Worm (Caenorhabditis elegans) whole organism, mixed stage, embryonic: Measurements from ENCODE around the gene tbb-2.
A peak's percentile ranks its signal among the peaks of the same experiment; 100 is the strongest.

ENCODE experiments used
- M03D4.4 ChIP-seq: sonication (generic microtip); optimal IDR thresholded peaks from 2 replicates; lab custom pipeline; 2017; ENCODE audit warnings: mild to moderate bottlenecking, missing genetic modification characterization, missing compliant biosample characterization
- bed-3 ChIP-seq: fragments of 200-800 bp; sonication (Bioruptor generic); optimal IDR thresholded peaks from 3 replicates; lab custom pipeline; 2018; ENCODE audit warnings: mild to moderate bottlenecking, missing genetic modification characterization, moderate library complexity, missing compliant biosample characterization
- blmp-1 ChIP-seq: fragments of 150-350 bp; optimal IDR thresholded peaks from 2 replicates; lab custom pipeline; 2014; ENCODE audit warnings: missing biosample characterization, missing genetic modification characterization
- ceh-39 ChIP-seq: fragments of 150-350 bp; optimal IDR thresholded peaks from 2 replicates; lab custom pipeline; 2014; ENCODE audit warnings: missing biosample characterization, missing genetic modification characterization
- ceh-43 ChIP-seq: fragments of 200-800 bp; sonication (Bioruptor generic); optimal IDR thresholded peaks from 2 replicates; lab custom pipeline; 2018; ENCODE audit warnings: mild to moderate bottlenecking, missing genetic modification characterization, moderate library complexity, missing compliant biosample characterization
- ceh-83 ChIP-seq: fragments of 200-800 bp; sonication (Bioruptor generic); optimal IDR thresholded peaks from 2 replicates; lab custom pipeline; 2018; ENCODE audit warnings: mild to moderate bottlenecking, missing genetic modification characterization, missing compliant biosample characterization
- ces-1 ChIP-seq: fragments of 150-350 bp; optimal IDR thresholded peaks from 2 replicates; lab custom pipeline; 2014; ENCODE audit warnings: missing biosample characterization, missing genetic modification reagents, missing genetic modification characterization
- cnd-1 ChIP-seq: fragments of 200-800 bp; sonication (Bioruptor generic); optimal IDR thresholded peaks from 2 replicates; lab custom pipeline; 2018; ENCODE audit warnings: mild to moderate bottlenecking, missing genetic modification characterization, missing compliant biosample characterization
- elt-1 ChIP-seq: sonication (generic microtip); optimal IDR thresholded peaks from 2 replicates; lab custom pipeline; 2017; ENCODE audit warnings: missing genetic modification characterization, mild to moderate bottlenecking, missing compliant biosample characterization, antibody characterized with exemption, moderate library complexity, borderline replicate concordance; ENCODE audit not compliant: insufficient read depth
- elt-3 ChIP-seq: fragments of 150-350 bp; optimal IDR thresholded peaks from 2 replicates; lab custom pipeline; 2014; ENCODE audit warnings: missing biosample characterization, missing genetic modification characterization
- flh-1 ChIP-seq: fragments of 200-800 bp; sonication (Bioruptor generic); optimal IDR thresholded peaks from 2 replicates; lab custom pipeline; 2018; ENCODE audit warnings: mild to moderate bottlenecking, missing genetic modification characterization, moderate library complexity, missing compliant biosample characterization
- ham-2 ChIP-seq: fragments of 200-800 bp; sonication (Bioruptor generic); optimal IDR thresholded peaks from 2 replicates; lab custom pipeline; 2018; ENCODE audit warnings: mild to moderate bottlenecking, missing genetic modification characterization, missing compliant biosample characterization
- hlh-1 ChIP-seq: fragments of 150-350 bp; optimal IDR thresholded peaks from 2 replicates; lab custom pipeline; 2014; ENCODE audit warnings: missing biosample characterization, missing genetic modification reagents, missing genetic modification characterization
- lin-13 ChIP-seq: fragments of 150-350 bp; optimal IDR thresholded peaks from 2 replicates; lab custom pipeline; 2014; ENCODE audit warnings: missing biosample characterization, missing genetic modification characterization
- lin-32 ChIP-seq: fragments of 200-800 bp; sonication (Bioruptor generic); optimal IDR thresholded peaks from 2 replicates; lab custom pipeline; 2018; ENCODE audit warnings: mild to moderate bottlenecking, missing genetic modification characterization, missing compliant biosample characterization
- lsy-2 ChIP-seq: fragments of 150-350 bp; optimal IDR thresholded peaks from 2 replicates; lab custom pipeline; 2014; ENCODE audit warnings: missing biosample characterization, missing genetic modification characterization
- mab-5 ChIP-seq: fragments of 150-350 bp; optimal IDR thresholded peaks from 2 replicates; lab custom pipeline; 2014; ENCODE audit warnings: missing biosample characterization, missing genetic modification characterization
- mls-2 ChIP-seq: sonication (generic microtip); optimal IDR thresholded peaks from 2 replicates; lab custom pipeline; 2016; ENCODE audit warnings: mild to moderate bottlenecking, missing genetic modification characterization, moderate library complexity, missing compliant biosample characterization
- nhr-12 ChIP-seq: fragments of 150-350 bp; optimal IDR thresholded peaks from 2 replicates; lab custom pipeline; 2014; ENCODE audit warnings: missing biosample characterization, missing genetic modification characterization
- nhr-2 ChIP-seq: fragments of 150-350 bp; optimal IDR thresholded peaks from 2 replicates; lab custom pipeline; 2014; ENCODE audit warnings: missing biosample characterization, missing genetic modification characterization
- nhr-237 ChIP-seq: fragments of 150-350 bp; optimal IDR thresholded peaks from 2 replicates; lab custom pipeline; 2014; ENCODE audit warnings: missing biosample characterization, missing genetic modification characterization
- nhr-28 ChIP-seq: fragments of 150-350 bp; optimal IDR thresholded peaks from 2 replicates; lab custom pipeline; 2014; ENCODE audit warnings: missing biosample characterization, missing genetic modification characterization
- nhr-76 ChIP-seq: sonication (generic microtip); optimal IDR thresholded peaks from 2 replicates; lab custom pipeline; 2017; ENCODE audit warnings: missing biosample characterization, missing genetic modification characterization
- pha-4 ChIP-seq: fragments of 150-350 bp; optimal IDR thresholded peaks from 2 replicates; lab custom pipeline; 2018; ENCODE audit warnings: missing biosample characterization, missing genetic modification reagents, missing genetic modification characterization
- snpc-4 ChIP-seq: fragments of 150-350 bp; optimal IDR thresholded peaks from 2 replicates; lab custom pipeline; 2014; ENCODE audit warnings: missing biosample characterization, missing genetic modification characterization
- sptf-1 ChIP-seq: sonication (generic microtip); optimal IDR thresholded peaks from 2 replicates; lab custom pipeline; 2017; ENCODE audit warnings: mild to moderate bottlenecking, missing genetic modification characterization, moderate library complexity, missing compliant biosample characterization
- tbx-8 ChIP-seq: fragments of 200-800 bp; sonication (Bioruptor generic); optimal IDR thresholded peaks from 2 replicates; lab custom pipeline; 2018; ENCODE audit warnings: mild to moderate bottlenecking, missing genetic modification characterization, moderate library complexity, missing compliant biosample characterization
- unc-120 ChIP-seq: sonication (generic microtip); optimal IDR thresholded peaks from 2 replicates; lab custom pipeline; 2017; ENCODE audit warnings: missing genetic modification characterization, missing compliant biosample characterization; ENCODE audit not compliant: poor library complexity, severe bottlenecking
- unc-39 ChIP-seq: fragments of 150-350 bp; optimal IDR thresholded peaks from 2 replicates; lab custom pipeline; 2014; ENCODE audit warnings: missing biosample characterization, missing genetic modification characterization
- unc-62 ChIP-seq: fragments of 150-350 bp; optimal IDR thresholded peaks from 2 replicates; lab custom pipeline; 2014; ENCODE audit warnings: missing biosample characterization, missing genetic modification reagents, missing genetic modification characterization
- ztf-11 ChIP-seq: fragments of 150-350 bp; optimal IDR thresholded peaks from 2 replicates; lab custom pipeline; 2014; ENCODE audit warnings: missing biosample characterization, missing genetic modification characterization

The tbb-2 gene

ce11 chrIII:4015382-4015986, 1.9 kb downstream of the tbb-2 start:
- TF ChIP-seq snpc-4 (tag; lab: Kevin White, UChicago) (no peak), lin-13 (tag; lab: Kevin White, UChicago) (no peak), nhr-2 (tag; lab: Kevin White, UChicago) (no peak)

ce11 chrIII:4013061-4013460, 4.4 kb downstream of the tbb-2 start:
- TF ChIP-seq nhr-237 (tag; lab: Kevin White, UChicago) = no peak
- TF ChIP-seq ceh-83 (GFP tag; lab: Kevin White, UChicago) = no peak

- no peak for TF ChIP-seq sptf-1 (tag; lab: Kevin White, UChicago)
- no peak for TF ChIP-seq ceh-83 (GFP tag; lab: Kevin White, UChicago)
- TF ChIP-seq unc-39 (tag; lab: Kevin White, UChicago) = no peak
Observed at ce11 chrIII:4012036-4012435, 5.4 kb downstream of the tbb-2 start, which contains the start of gene C36E8.4. C36E8.4 (plus strand) TSS chrIII:4012336.

ce11 chrIII:4010987-4011386, 6.4 kb downstream of the tbb-2 start:
- no peak for TF ChIP-seq flh-1 (GFP tag; lab: Kevin White, UChicago)
- no peak for TF ChIP-seq bed-3 (GFP tag; lab: Kevin White, UChicago)
- TF ChIP-seq nhr-237 (tag; lab: Kevin White, UChicago) = no peak
- no peak for TF ChIP-seq nhr-28 (tag; lab: Kevin White, UChicago)
- no peak for TF ChIP-seq tbx-8 (GFP tag; lab: Kevin White, UChicago)
- TF ChIP-seq unc-62 (GFP tag; lab: Kevin White, UChicago) = no peak
- TF ChIP-seq unc-120 = no peak
- no peak for TF ChIP-seq elt-3
- no peak for TF ChIP-seq mab-5 (tag; lab: Kevin White, UChicago)
- TF ChIP-seq ceh-39 (tag; lab: Kevin White, UChicago) = no peak
- no peak for TF ChIP-seq M03D4.4 (tag; lab: Kevin White, UChicago)
- no peak for TF ChIP-seq blmp-1
- TF ChIP-seq pha-4 = no peak
- TF ChIP-seq elt-1 = no peak
- no peak for TF ChIP-seq lin-32 (GFP tag; lab: Kevin White, UChicago)
- TF ChIP-seq ztf-11 (tag; lab: Kevin White, UChicago) = no peak
- TF ChIP-seq unc-39 (tag; lab: Kevin White, UChicago) = no peak
- no peak for TF ChIP-seq lsy-2 (tag; lab: Kevin White, UChicago)
- no peak for TF ChIP-seq ceh-43 (GFP tag; lab: Kevin White, UChicago)

ce11 chrIII:4010168-4010567, 7.3 kb downstream of the tbb-2 start:
- TF ChIP-seq mls-2 (tag; lab: Kevin White, UChicago) (peak; percentile 38), cnd-1 (tag; lab: Kevin White, UChicago) (peak; percentile 43), elt-1 (no peak), lsy-2 (tag; lab: Kevin White, UChicago) (no peak), bed-3 (GFP tag; lab: Kevin White, UChicago) (no peak), nhr-12 (tag; lab: Kevin White, UChicago) (no peak), lin-13 (tag; lab: Kevin White, UChicago) (no peak), sptf-1 (tag; lab: Kevin White, UChicago) (peak; percentile 25), elt-3 (no peak), ceh-39 (tag; lab: Kevin White, UChicago) (no peak), ceh-83 (GFP tag; lab: Kevin White, UChicago) (no peak), unc-62 (GFP tag; lab: Kevin White, UChicago) (peak; percentile 50), nhr-237 (tag; lab: Kevin White, UChicago) (no peak), snpc-4 (tag; lab: Kevin White, UChicago) (no peak), unc-39 (tag; lab: Kevin White, UChicago) (no peak), unc-120 (peak; percentile 39), ham-2 (GFP tag; lab: Kevin White, UChicago) (peak; percentile 99), hlh-1 (no peak), nhr-76 (tag; lab: Kevin White, UChicago) (no peak), ces-1 (GFP tag; lab: Kevin White, UChicago) (peak; percentile 35), ceh-43 (GFP tag; lab: Kevin White, UChicago) (no peak), flh-1 (GFP tag; lab: Kevin White, UChicago) (no peak), pha-4 (no peak)
